Worm (Caenorhabditis elegans) whole organism, late embryonic: ENCODE results near the gene Y73B6BL.29.

Experiments
- ceh-9 ChIP-seq: sonication (generic microtip); optimal IDR thresholded peaks from 2 replicates; lab custom pipeline; 2016; ENCODE audit warnings: mild to moderate bottlenecking, missing genetic modification characterization, inconsistent platforms, missing compliant biosample characterization
- fkh-10 ChIP-seq: fragments of 150-350 bp; optimal IDR thresholded peaks from 2 replicates; lab custom pipeline; 2014; ENCODE audit warnings: missing biosample characterization, missing genetic modification reagents, missing genetic modification characterization
- lim-6 ChIP-seq: sonication (generic microtip); optimal IDR thresholded peaks from 2 replicates; lab custom pipeline; 2016; ENCODE audit warnings: missing genetic modification characterization, missing compliant biosample characterization
- npax-4 ChIP-seq: sonication (generic microtip); optimal IDR thresholded peaks from 2 replicates; lab custom pipeline; 2016; ENCODE audit warnings: missing genetic modification characterization, missing compliant biosample characterization
- pag-3 ChIP-seq: sonication (generic microtip); optimal IDR thresholded peaks from 2 replicates; lab custom pipeline; 2016; ENCODE audit warnings: missing compliant biosample characterization, missing genetic modification characterization, borderline replicate concordance
- pha-2 ChIP-seq: sonication (generic microtip); optimal IDR thresholded peaks from 2 replicates; lab custom pipeline; 2017; ENCODE audit warnings: mild to moderate bottlenecking, missing genetic modification characterization, missing compliant biosample characterization
- pha-4 ChIP-seq: fragments of 150-350 bp; optimal IDR thresholded peaks from 2 replicates; lab custom pipeline; 2018; ENCODE audit warnings: missing biosample characterization, missing genetic modification reagents, missing genetic modification characterization
- rnt-1 ChIP-seq: sonication (generic microtip); optimal IDR thresholded peaks from 2 replicates; lab custom pipeline; 2016; ENCODE audit warnings: missing genetic modification characterization, missing compliant biosample characterization
- sox-4 ChIP-seq: sonication (generic microtip); optimal IDR thresholded peaks from 2 replicates; lab custom pipeline; 2017; ENCODE audit warnings: mild to moderate bottlenecking, missing genetic modification characterization, inconsistent platforms, missing compliant biosample characterization

DNA sequence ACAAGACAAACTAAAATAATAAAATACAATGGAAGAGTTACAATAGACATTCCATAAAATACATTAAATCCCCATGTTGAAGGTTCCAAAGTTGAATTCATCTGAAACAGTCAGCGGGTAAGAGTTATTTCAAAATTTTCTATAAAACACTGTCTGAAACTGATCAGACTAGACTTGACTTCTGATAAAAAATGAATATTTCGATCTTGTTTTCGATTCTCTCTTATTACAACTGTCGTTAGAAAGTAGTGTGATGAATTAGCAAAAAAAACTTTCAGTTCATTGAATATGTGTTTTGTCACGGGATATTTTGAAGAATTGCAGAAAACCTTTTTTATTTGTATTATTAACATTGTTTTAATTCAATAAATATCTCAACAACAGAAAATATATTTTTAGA lies 20.0 kb upstream of the Y73B6BL.29 start, which contains the start of gene srv-26:
- no peak for TF ChIP-seq ceh-9 (tag; lab: Kevin White, UChicago)
- TF ChIP-seq npax-4 = no peak
- TF ChIP-seq lim-6 (tag; lab: Kevin White, UChicago) = no peak
- TF ChIP-seq sox-4 = no peak
- no peak for TF ChIP-seq rnt-1 (tag; lab: Kevin White, UChicago)
- no peak for TF ChIP-seq fkh-10 (GFP tag; lab: Kevin White, UChicago)
- no peak for TF ChIP-seq pha-2 (tag; lab: Kevin White, UChicago)
- TF ChIP-seq pag-3 (tag; lab: Kevin White, UChicago) = no peak
- TF ChIP-seq pha-4 (tag; lab: Kevin White, UChicago) = no peak
